Worm (Caenorhabditis elegans) whole organism, young adult: ENCODE data around the gene tag-65.
A peak's percentile ranks its signal among the peaks of the same experiment; 100 is the strongest.

Experiments
- B0035.1 ChIP-seq: sonication (generic microtip); optimal IDR thresholded peaks from 2 replicates; lab custom pipeline; 2016; ENCODE audit warnings: missing genetic modification characterization, mild to moderate bottlenecking, missing compliant biosample characterization, missing genotype, missing genetic modification reagents
- F22D6.2 ChIP-seq: sonication (generic microtip); optimal IDR thresholded peaks from 2 replicates; lab custom pipeline; 2016; ENCODE audit warnings: mild to moderate bottlenecking, missing genetic modification characterization, missing compliant biosample characterization
- F23B12.7 ChIP-seq: sonication (generic microtip); optimal IDR thresholded peaks from 2 replicates; lab custom pipeline; 2017; ENCODE audit warnings: missing genetic modification characterization, mild to moderate bottlenecking, missing compliant biosample characterization, antibody characterized with exemption, moderate library complexity; ENCODE audit not compliant: insufficient read depth
- K11D2.4 ChIP-seq: fragments of 200-800 bp; sonication (Bioruptor generic); IDR thresholded peaks from 2 replicates; pipeline ENCODE4 v1.3.6; 2022; ENCODE audit warnings: missing genetic modification reagents, missing genetic modification characterization, missing compliant biosample characterization
- T07F8.4 ChIP-seq: sonication (generic microtip); optimal IDR thresholded peaks from 2 replicates; lab custom pipeline; 2016; ENCODE audit warnings: mild to moderate bottlenecking, missing genetic modification characterization, moderate library complexity, missing compliant biosample characterization
- Y67H2A.10 ChIP-seq: fragments of 200-800 bp; sonication (Bioruptor generic); conservative IDR thresholded peaks from 2 replicates; pipeline ENCODE4 v1.3.6; 2022; ENCODE audit warnings: missing genetic modification reagents, missing genetic modification characterization, missing compliant biosample characterization
- Y95B8A.8 ChIP-seq: fragments of 200-800 bp; sonication (Bioruptor generic); IDR thresholded peaks from 2 replicates; pipeline ENCODE4 v1.3.6; 2022; ENCODE audit warnings: missing genetic modification reagents, missing genetic modification characterization, missing compliant biosample characterization
- attf-5 ChIP-seq: fragments of 200-800 bp; sonication (Bioruptor generic); optimal IDR thresholded peaks from 2 replicates; lab custom pipeline; 2018; ENCODE audit warnings: mild to moderate bottlenecking, missing genetic modification characterization, missing compliant biosample characterization
- bed-1 ChIP-seq: fragments of 200-800 bp; sonication (Bioruptor generic); IDR thresholded peaks from 2 replicates; pipeline ENCODE4 v1.3.6; 2022; ENCODE audit warnings: missing genetic modification reagents, missing genetic modification characterization, missing compliant biosample characterization
- ccch-3 ChIP-seq: fragments of 200-800 bp; sonication (Bioruptor generic); optimal IDR thresholded peaks from 2 replicates; lab custom pipeline; 2018; ENCODE audit warnings: mild to moderate bottlenecking, missing genetic modification characterization, missing compliant biosample characterization
- cebp-1 ChIP-seq, 2 experiments: fragments of 200-800 bp in 1 of 2; sonication (Bioruptor generic) in 1 of 2; sonication (generic microtip) in 1 of 2; IDR thresholded peaks in 1 of 2; optimal IDR thresholded peaks in 1 of 2; 2 replicates each; pipeline versions ENCODE4 v1.3.6 to Lab custom; 2017 to 2022; ENCODE audit warnings: missing compliant biosample characterization in 2 of 2, missing genetic modification characterization in 2 of 2, mild to moderate bottlenecking in 1 of 2, missing genetic modification reagents in 1 of 2, moderate library complexity in 1 of 2
- ceh-91 ChIP-seq: fragments of 200-800 bp; sonication (Bioruptor generic); IDR thresholded peaks from 2 replicates; pipeline ENCODE4 v1.3.6; 2022; ENCODE audit warnings: missing genetic modification reagents, missing genetic modification characterization, missing compliant biosample characterization
- chd-7 ChIP-seq: sonication (generic microtip); optimal IDR thresholded peaks from 2 replicates; lab custom pipeline; 2016; ENCODE audit warnings: mild to moderate bottlenecking, missing genetic modification characterization, moderate library complexity, missing compliant biosample characterization
- fkh-3 ChIP-seq: sonication (generic microtip); optimal IDR thresholded peaks from 2 replicates; lab custom pipeline; 2016; ENCODE audit warnings: mild to moderate bottlenecking, missing genetic modification characterization, missing compliant biosample characterization
- gei-17 ChIP-seq: fragments of 200-800 bp; sonication (Bioruptor generic); optimal IDR thresholded peaks from 2 replicates; lab custom pipeline; 2018; ENCODE audit warnings: mild to moderate bottlenecking, missing genetic modification characterization, missing compliant biosample characterization
- him-1 ChIP-seq: sonication (generic microtip); optimal IDR thresholded peaks from 2 replicates; lab custom pipeline; 2016; ENCODE audit warnings: missing genotype, missing genetic modification reagents, missing genetic modification characterization, missing compliant biosample characterization
- hmg-1.2 ChIP-seq: fragments of 200-800 bp; sonication (Bioruptor generic); IDR thresholded peaks from 2 replicates; pipeline ENCODE4 v1.3.6; 2022; ENCODE audit warnings: missing genetic modification reagents, missing genetic modification characterization, missing compliant biosample characterization
- hrde-1 ChIP-seq: sonication (generic microtip); optimal IDR thresholded peaks from 2 replicates; lab custom pipeline; 2016; ENCODE audit warnings: missing genetic modification characterization, mild to moderate bottlenecking, missing compliant biosample characterization, moderate library complexity, missing genotype, missing genetic modification reagents, borderline replicate concordance
- hsf-1 ChIP-seq: fragments of 200-800 bp; sonication (Bioruptor generic); IDR thresholded peaks from 2 replicates; pipeline ENCODE4 v1.3.6; 2022; ENCODE audit warnings: missing genetic modification reagents, missing genetic modification characterization, missing compliant biosample characterization
- lag-1 ChIP-seq: fragments of 200-800 bp; sonication (Bioruptor generic); IDR thresholded peaks from 2 replicates; pipeline ENCODE4 v1.3.6; 2022; ENCODE audit warnings: missing genetic modification reagents, missing genetic modification characterization, missing compliant biosample characterization
- lin-26 ChIP-seq: fragments of 200-800 bp; sonication (Bioruptor generic); IDR thresholded peaks from 2 replicates; pipeline ENCODE4 v1.3.6; 2022; ENCODE audit warnings: missing genetic modification reagents, missing genetic modification characterization, missing compliant biosample characterization
- lin-35 ChIP-seq, 3 experiments: fragments of 150-350 bp in 2 of 3; sonication (generic microtip) in 1 of 3; optimal IDR thresholded peaks; 2 replicates each; lab custom pipeline; 2014 to 2018; ENCODE audit warnings: missing biosample characterization in 3 of 3, missing genetic modification characterization in 3 of 3, missing genetic modification reagents in 3 of 3
- lin-40 ChIP-seq: sonication (generic microtip); optimal IDR thresholded peaks from 2 replicates; lab custom pipeline; 2016; ENCODE audit warnings: missing genetic modification characterization, mild to moderate bottlenecking, missing compliant biosample characterization, missing genotype, missing genetic modification reagents
- lin-54 ChIP-seq: fragments of 200-800 bp; sonication (Bioruptor generic); optimal IDR thresholded peaks from 2 replicates; lab custom pipeline; 2018; ENCODE audit warnings: mild to moderate bottlenecking, missing genetic modification characterization, missing compliant biosample characterization
- madf-6 ChIP-seq: fragments of 200-800 bp; sonication (Bioruptor generic); IDR thresholded peaks from 2 replicates; pipeline ENCODE4 v1.3.6; 2022; ENCODE audit warnings: missing genetic modification reagents, missing genetic modification characterization, missing compliant biosample characterization
- mes-4 ChIP-seq: sonication (generic microtip); optimal IDR thresholded peaks from 2 replicates; lab custom pipeline; 2016; ENCODE audit warnings: missing genotype, missing genetic modification characterization, missing compliant biosample characterization
- nfyb-1 ChIP-seq: fragments of 200-800 bp; sonication (Bioruptor generic); IDR thresholded peaks from 2 replicates; pipeline ENCODE4 v1.3.6; 2022; ENCODE audit warnings: missing genetic modification reagents, missing genetic modification characterization, missing compliant biosample characterization
- nhr-90 ChIP-seq: sonication (generic microtip); optimal IDR thresholded peaks from 2 replicates; lab custom pipeline; 2016; ENCODE audit warnings: missing genotype, mild to moderate bottlenecking, missing genetic modification characterization, missing compliant biosample characterization
- sdz-38 ChIP-seq: sonication (generic microtip); optimal IDR thresholded peaks from 2 replicates; lab custom pipeline; 2016; ENCODE audit warnings: missing genotype, missing genetic modification characterization, missing compliant biosample characterization
- snpc-3.4 ChIP-seq: sonication (generic microtip); optimal IDR thresholded peaks from 2 replicates; lab custom pipeline; 2017; ENCODE audit warnings: missing genetic modification characterization, mild to moderate bottlenecking, missing compliant biosample characterization, antibody characterized with exemption, moderate library complexity, missing genotype, missing genetic modification reagents
- snpc-4 ChIP-seq, 5 experiments: fragments of 150-350 bp in 1 of 5; sonication (generic microtip) in 4 of 5; optimal IDR thresholded peaks; 2 replicates each; lab custom pipeline; 2014 to 2018; ENCODE audit warnings: missing genetic modification characterization in 5 of 5, missing biosample characterization in 3 of 5, antibody characterized with exemption in 2 of 5, mild to moderate bottlenecking in 2 of 5, missing compliant biosample characterization in 2 of 5, missing genotype in 2 of 5, moderate library complexity in 2 of 5, missing genetic modification reagents in 1 of 5
- somi-1 ChIP-seq: fragments of 200-800 bp; sonication (Bioruptor generic); optimal IDR thresholded peaks from 2 replicates; lab custom pipeline; 2018; ENCODE audit warnings: mild to moderate bottlenecking, missing genetic modification characterization, missing compliant biosample characterization
- tbp1 ChIP-seq: fragments of 200-800 bp; sonication (Bioruptor generic); optimal IDR thresholded peaks from 2 replicates; lab custom pipeline; 2018; ENCODE audit warnings: mild to moderate bottlenecking, missing genetic modification characterization, missing compliant biosample characterization
- tlf-1 ChIP-seq: fragments of 200-800 bp; sonication (Bioruptor generic); optimal IDR thresholded peaks from 2 replicates; lab custom pipeline; 2018; ENCODE audit warnings: mild to moderate bottlenecking, missing genetic modification characterization, missing compliant biosample characterization
- unc-62 ChIP-seq: fragments of 150-350 bp; optimal IDR thresholded peaks from 2 replicates; lab custom pipeline; 2014; ENCODE audit warnings: missing biosample characterization, missing genetic modification reagents, missing genetic modification characterization
- ztf-18 ChIP-seq: sonication (generic microtip); optimal IDR thresholded peaks from 2 replicates; lab custom pipeline; 2016; ENCODE audit warnings: missing genotype, mild to moderate bottlenecking, missing genetic modification characterization, missing compliant biosample characterization
- ztf-22 ChIP-seq: fragments of 200-800 bp; sonication (Bioruptor generic); optimal IDR thresholded peaks from 2 replicates; lab custom pipeline; 2018; ENCODE audit warnings: mild to moderate bottlenecking, missing genetic modification characterization, moderate library complexity, missing compliant biosample characterization
- ztf-25 ChIP-seq: fragments of 200-800 bp; sonication (Bioruptor generic); IDR thresholded peaks from 2 replicates; pipeline ENCODE4 v1.3.6; 2022; ENCODE audit warnings: missing genetic modification reagents, missing genetic modification characterization, missing compliant biosample characterization
- ztf-26 ChIP-seq: sonication (generic microtip); optimal IDR thresholded peaks from 2 replicates; lab custom pipeline; 2017; ENCODE audit warnings: missing genetic modification characterization, missing compliant biosample characterization

Gene tag-65

ce11 chrV:13657291-13657690 lies 21.1 kb downstream of the tag-65 start (continued):
- TF ChIP-seq lin-40 = peak; percentile 44
- TF ChIP-seq tlf-1 = peak; percentile 64
- TF ChIP-seq ztf-18 (tag; lab: Kevin White, UChicago) = no peak
- TF ChIP-seq F23B12.7 (tag; lab: Kevin White, UChicago) = peak; percentile 51
- TF ChIP-seq K11D2.4 (GFP tag; lab: Robert Waterston, UW) = peak; percentile 66; the same call in 1 of the 2 replicates
- TF ChIP-seq lag-1 (GFP tag; lab: Robert Waterston, UW) = peak; percentile 70; the same call in 1 of the 2 replicates
- TF ChIP-seq sdz-38 (tag; lab: Kevin White, UChicago) = no peak
- 0 out of 2 replicates have a peak, but pooled peaks have one; percentile 21 for TF ChIP-seq Y95B8A.8 (GFP tag; lab: Robert Waterston, UW)
- peak; percentile 44 for TF ChIP-seq ztf-22 (GFP tag; lab: Kevin White, UChicago)
- peak; percentile 5 for TF ChIP-seq gei-17
- no peak for TF ChIP-seq mes-4 (tag; lab: Kevin White, UChicago)
- TF ChIP-seq somi-1 (GFP tag; lab: Kevin White, UChicago) = peak; percentile 91
- no peak for TF ChIP-seq B0035.1
- no peak for TF ChIP-seq T07F8.4 (tag; lab: Kevin White, UChicago)
- peak; percentile 77 for TF ChIP-seq chd-7 (tag; lab: Kevin White, UChicago)
- TF ChIP-seq cebp-1 (GFP tag; IDR thresholded peaks at IDR 0.05; lab: Robert Waterston, UW) = peak; percentile 8; the same call in 1 of the 2 replicates
- TF ChIP-seq cebp-1 (tag; optimal IDR thresholded peaks at IDR 0.05; lab: Kevin White, UChicago) = peak; percentile 71
- no peak for TF ChIP-seq hrde-1
- TF ChIP-seq ceh-91 (GFP tag; lab: Robert Waterston, UW) = no peak
- TF ChIP-seq tbp1 (GFP tag; lab: Kevin White, UChicago) = peak; percentile 49
- peak; percentile 44 for TF ChIP-seq lin-54 (GFP tag; lab: Kevin White, UChicago)
- TF ChIP-seq snpc-4 (GFP tag; optimal IDR thresholded peaks at IDR 0.05; lab: Kevin White, UChicago) = no peak
- TF ChIP-seq snpc-4 (tag; optimal IDR thresholded peaks at IDR 0.05; lab: Kevin White, UChicago) = peak in 1 of 4 experiments; percentile 20
- TF ChIP-seq nhr-90 (tag; lab: Kevin White, UChicago) = peak; percentile 35
- TF ChIP-seq fkh-3 (tag; lab: Kevin White, UChicago) = no peak
- TF ChIP-seq unc-62 (GFP tag; lab: Kevin White, UChicago) = peak; percentile 58
- TF ChIP-seq ztf-25 = no peak
- 0 out of 2 replicates have a peak, but pooled peaks have one; percentile 16 for TF ChIP-seq madf-6 (GFP tag; lab: Robert Waterston, UW)
- peak; percentile 7 for TF ChIP-seq snpc-3.4 (tag; lab: Kevin White, UChicago)
- TF ChIP-seq bed-1 (GFP tag; lab: Robert Waterston, UW) = no peak
- no peak for TF ChIP-seq attf-5 (GFP tag; lab: Kevin White, UChicago)
- TF ChIP-seq hsf-1 = 0 out of 2 replicates have a peak, but pooled peaks have one; percentile 4
- TF ChIP-seq lin-26 = peak; percentile 40
- TF ChIP-seq F22D6.2 (tag; lab: Kevin White, UChicago) = no peak
- peak; percentile 28; the same call in 1 of the 2 replicates for TF ChIP-seq hmg-1.2
- TF ChIP-seq Y67H2A.10 (GFP tag; lab: Robert Waterston, UW) = no peak
- peak in 1 of 3 experiments; percentile 33 for TF ChIP-seq lin-35 (GFP tag; optimal IDR thresholded peaks at IDR 0.05; lab: Kevin White, UChicago)
- TF ChIP-seq him-1 (tag; lab: Kevin White, UChicago) = no peak
- peak; percentile 55; the same call in 1 of the 2 replicates for TF ChIP-seq nfyb-1 (GFP tag; lab: Robert Waterston, UW)
- TF ChIP-seq ccch-3 = no peak
- peak; percentile 62 for TF ChIP-seq ztf-26 (tag; lab: Kevin White, UChicago)
